Fruit fly (Drosophila melanogaster): ENCODE measurements around the gene CG4956.

The CG4956 gene

DNA sequence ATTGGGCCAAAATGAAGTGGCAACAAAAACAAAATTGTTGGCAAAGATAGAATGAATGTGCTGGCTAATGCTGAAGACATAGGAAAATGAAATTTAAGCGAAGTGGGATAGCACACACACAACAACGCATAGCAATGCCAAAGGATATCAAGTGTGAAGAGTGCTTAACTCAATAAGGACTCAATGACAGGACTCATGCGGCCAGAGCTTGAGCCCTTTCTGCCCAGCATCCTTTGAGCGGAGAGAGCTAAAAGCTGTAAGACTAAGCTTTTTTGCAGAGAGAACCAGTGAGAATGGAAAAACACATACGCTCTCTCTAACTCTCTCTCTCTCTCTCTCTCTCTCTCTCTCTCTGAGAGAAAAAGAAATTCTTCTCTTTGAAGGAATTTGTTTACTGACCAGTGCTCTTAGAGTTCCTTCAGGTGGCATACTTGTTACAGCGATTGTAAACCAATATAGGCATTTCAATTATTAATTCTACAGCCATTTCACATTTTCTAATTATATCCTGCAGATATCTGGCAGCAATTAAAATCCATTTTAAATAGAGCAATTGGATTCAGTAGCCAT is 4.8 kb upstream of the CG4956 start:
- TF ChIP-seq dsx (GFP tag; optimal IDR thresholded peaks at IDR 0.05; ENCODE audit: poor library complexity, severe bottlenecking) (no peak), CG16779 (tag; optimal IDR thresholded peaks at IDR 0.05) (no peak), Eip93F (GFP tag; optimal IDR thresholded peaks at IDR 0.05) (no peak), CG15336 (GFP tag; IDR thresholded peaks at IDR 0.05) (no peak), CG34406 (GFP tag; optimal IDR thresholded peaks at IDR 0.05) (no peak), CG8319 (GFP tag; optimal IDR thresholded peaks at IDR 0.05) (no peak), esn (GFP tag; optimal IDR thresholded peaks at IDR 0.05) (no peak), CG6276 (GFP tag; optimal IDR thresholded peaks at IDR 0.05) (no peak), Hr38 (GFP tag; optimal IDR thresholded peaks at IDR 0.05) (no peak), fd59A (GFP tag; optimal IDR thresholded peaks at IDR 0.05) (no peak), CG11294 (GFP tag; IDR thresholded peaks at IDR 0.05) (no peak), vri (GFP tag; optimal IDR thresholded peaks at IDR 0.05) (no peak), CG11902 (GFP tag; optimal IDR thresholded peaks at IDR 0.05) (no peak), CG8119 (GFP tag; IDR thresholded peaks at IDR 0.05) (no peak), CG3919 (GFP tag; optimal IDR thresholded peaks at IDR 0.05) (no peak), CG9139 (GFP tag; optimal IDR thresholded peaks at IDR 0.05) (no peak), pdm3 (GFP tag; optimal IDR thresholded peaks at IDR 0.05) (no peak)

DNA sequence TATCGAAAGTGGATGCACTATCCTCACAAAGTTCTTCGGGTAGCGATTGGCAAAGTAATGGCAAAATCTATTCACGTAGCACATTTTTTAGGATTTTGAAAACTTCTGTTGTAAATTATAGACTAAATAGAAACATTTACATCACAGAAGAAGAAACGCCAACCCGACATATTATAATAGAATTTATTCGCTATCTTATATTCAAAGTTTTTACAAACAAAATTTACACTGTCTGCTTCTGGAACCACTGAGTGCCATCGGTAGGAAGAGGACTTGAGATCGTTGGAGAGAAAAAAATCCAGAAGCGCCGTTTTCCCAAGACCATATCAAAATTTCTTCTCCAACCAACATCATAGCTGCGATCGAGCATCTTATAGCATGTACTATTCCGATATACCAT is 1.0 kb downstream of the CG4956 start, which contains the start of gene CG17195:
Gene CG17195 (minus strand): TSS at position 101 of the 400 bp plus-strand sequence.
- TF ChIP-seq CG31627 (GFP tag; optimal IDR thresholded peaks at IDR 0.05) (no peak), svp (GFP tag) (no peak), eg (GFP tag; IDR thresholded peaks at IDR 0.05) (no peak), Gug (GFP tag; IDR thresholded peaks at IDR 0.05) (no peak), lz (GFP tag; optimal IDR thresholded peaks at IDR 0.05) (no peak), Ets96B (tag; optimal IDR thresholded peaks at IDR 0.05) (no peak), CG6163 (GFP tag; IDR thresholded peaks at IDR 0.05) (no peak), CG8632 (GFP tag; optimal IDR thresholded peaks at IDR 0.05) (no peak), acj6 (GFP tag; optimal IDR thresholded peaks at IDR 0.05) (no peak), Hr39 (GFP tag; optimal IDR thresholded peaks at IDR 0.05) (no peak), CG9139 (GFP tag; optimal IDR thresholded peaks at IDR 0.05) (no peak), Lpt (GFP tag; optimal IDR thresholded peaks at IDR 0.05) (no peak)

DNA sequence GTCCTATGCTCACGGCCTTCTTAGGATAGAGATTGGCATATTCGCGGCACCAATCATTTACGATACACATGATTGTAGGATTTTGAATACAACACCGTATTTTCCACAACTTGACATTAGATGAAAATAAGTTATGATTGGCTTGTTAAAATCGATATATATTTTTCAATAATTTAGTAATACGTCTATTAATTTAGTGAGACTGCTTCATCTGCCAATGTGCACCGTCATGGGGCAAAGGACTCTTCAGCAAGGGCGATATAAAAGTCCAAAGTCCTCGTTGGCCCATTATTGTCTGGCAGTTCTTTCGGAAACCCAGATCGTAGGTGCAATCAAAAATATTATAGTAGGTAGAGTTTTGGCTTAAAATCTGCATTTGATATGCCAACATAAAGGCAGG is 2.0 kb downstream of the CG4956 start, which contains the start of gene CG17196:
Gene CG17196 (minus strand): TSS at position 101 of the 400 bp plus-strand sequence.
- TF ChIP-seq topi (GFP tag; optimal IDR thresholded peaks at IDR 0.05) (no peak), CG6808 (GFP tag; optimal IDR thresholded peaks at IDR 0.05) (no peak), CG6163 (GFP tag; IDR thresholded peaks at IDR 0.05) (no peak)

DNA sequence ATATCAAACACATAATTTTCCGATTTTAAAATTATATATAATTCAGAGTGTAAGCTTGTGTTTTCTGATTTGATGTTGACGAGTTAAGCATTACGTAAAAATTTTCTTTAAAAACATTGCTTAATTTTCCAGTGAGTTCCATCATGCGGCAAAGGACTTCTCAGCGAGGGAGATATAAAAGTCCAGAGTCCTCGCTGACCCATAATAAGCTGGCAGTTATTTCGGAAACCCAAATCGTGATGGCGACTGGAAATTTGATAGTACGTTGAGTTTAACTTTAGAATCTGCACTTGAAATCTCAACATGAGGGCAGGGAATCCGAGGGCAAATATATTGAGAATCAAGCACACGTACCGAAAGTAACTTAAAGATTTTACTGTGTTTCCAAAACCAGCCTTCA is 2.8 kb downstream of the CG4956 start, which contains the start of the genes CG17197 and CG17198:
Gene CG17197 (minus strand): TSS at position 101 of the 400 bp plus-strand sequence.
Gene CG17198 (minus strand): TSS at position 101 of the 400 bp plus-strand sequence.
- TF ChIP-seq vri (GFP tag; optimal IDR thresholded peaks at IDR 0.05) (no peak), Sox102F (GFP tag; optimal IDR thresholded peaks at IDR 0.05) (no peak), CG4318 (GFP tag; optimal IDR thresholded peaks at IDR 0.05) (no peak), CG6854 (GFP tag; optimal IDR thresholded peaks at IDR 0.05) (no peak), fd85E (GFP tag; optimal IDR thresholded peaks at IDR 0.05) (no peak), Sox15 (GFP tag; optimal IDR thresholded peaks at IDR 0.05) (no peak), achi (GFP tag; optimal IDR thresholded peaks at IDR 0.05) (no peak), Smox (GFP tag; optimal IDR thresholded peaks at IDR 0.05) (no peak), Gug (GFP tag; IDR thresholded peaks at IDR 0.05) (no peak), Eip75B (GFP tag; optimal IDR thresholded peaks at IDR 0.05) (no peak), Eip93F (GFP tag; optimal IDR thresholded peaks at IDR 0.05) (no peak), CG31627 (GFP tag; optimal IDR thresholded peaks at IDR 0.05) (no peak), CG34406 (GFP tag; optimal IDR thresholded peaks at IDR 0.05) (no peak), net (GFP tag; optimal IDR thresholded peaks at IDR 0.05) (no peak), topi (GFP tag; optimal IDR thresholded peaks at IDR 0.05) (no peak), Hr4 (GFP tag; optimal IDR thresholded peaks at IDR 0.05) (no peak), CG32006 (GFP tag; optimal IDR thresholded peaks at IDR 0.05) (no peak), pdm3 (GFP tag; optimal IDR thresholded peaks at IDR 0.05) (no peak)

Data from whole organism, prepupa.